Fruit fly (Drosophila melanogaster) whole organism, embryonic: ENCODE results near the gene CG9130.

Source experiments
- BEAF-32 ChIP-seq: fragments of 200-800 bp; sonication (Bioruptor generic); optimal IDR thresholded peaks from 3 replicates; lab custom pipeline; 2017; ENCODE audit warnings: missing biosample characterization, missing genetic modification characterization, mild to moderate bottlenecking, moderate library complexity, missing genetic modification reagents
- CG12104 ChIP-seq: fragments of 200-800 bp; sonication (Bioruptor generic); optimal IDR thresholded peaks from 3 replicates; lab custom pipeline; 2016; ENCODE audit warnings: missing biosample characterization, missing genetic modification characterization
- CG13894 ChIP-seq: fragments of 200-800 bp; sonication (Bioruptor generic); optimal IDR thresholded peaks from 3 replicates; lab custom pipeline; 2018; ENCODE audit warnings: missing biosample characterization, mild to moderate bottlenecking, missing genetic modification characterization, moderate library complexity
- CG15479 ChIP-seq: fragments of 200-800 bp; sonication (Bioruptor generic); optimal IDR thresholded peaks from 3 replicates; lab custom pipeline; 2019; ENCODE audit warnings: missing biosample characterization, mild to moderate bottlenecking, missing genetic modification characterization, moderate library complexity
- CG16813 ChIP-seq: fragments of 200-800 bp; sonication (Bioruptor generic); IDR thresholded peaks from 3 replicates; pipeline ENCODE4 v1.3.6; 2022; ENCODE audit warnings: missing biosample characterization, missing genetic modification characterization; ENCODE audit not compliant: partially characterized antibody
- CG17186 ChIP-seq: fragments of 200-800 bp; sonication (Bioruptor generic); optimal IDR thresholded peaks from 3 replicates; lab custom pipeline; 2017; ENCODE audit warnings: missing biosample characterization, missing genetic modification reagents, missing genetic modification characterization
- CG17802 ChIP-seq: fragments of 200-800 bp; sonication (Bioruptor generic); optimal IDR thresholded peaks from 2 replicates; lab custom pipeline; 2018; ENCODE audit warnings: missing biosample characterization, mild to moderate bottlenecking, missing genetic modification characterization, moderate library complexity
- CG18599 ChIP-seq: fragments of 200-800 bp; sonication (Bioruptor generic); optimal IDR thresholded peaks from 3 replicates; lab custom pipeline; 2017; ENCODE audit warnings: missing biosample characterization, missing genetic modification characterization, mild to moderate bottlenecking, moderate library complexity, missing genetic modification reagents
- CG2202 ChIP-seq: fragments of 200-800 bp; sonication (Bioruptor generic); optimal IDR thresholded peaks from 2 replicates; lab custom pipeline; 2018; ENCODE audit warnings: missing biosample characterization, mild to moderate bottlenecking, missing genetic modification characterization
- CG2678 ChIP-seq: fragments of 200-800 bp; sonication (Bioruptor generic); optimal IDR thresholded peaks from 3 replicates; lab custom pipeline; 2019; ENCODE audit warnings: missing biosample characterization, mild to moderate bottlenecking, missing genetic modification characterization, moderate library complexity
- CG2889 ChIP-seq: fragments of 200-800 bp; sonication (Bioruptor generic); IDR thresholded peaks from 3 replicates; pipeline ENCODE4 v1.3.6; 2022; ENCODE audit warnings: missing biosample characterization, missing genetic modification characterization
- CG31224 ChIP-seq: fragments of 200-800 bp; sonication (Bioruptor generic); IDR thresholded peaks from 2 replicates; pipeline ENCODE4 v1.3.6; 2022; ENCODE audit warnings: missing biosample characterization, missing genetic modification characterization
- CG3163 ChIP-seq: fragments of 200-800 bp; sonication (Bioruptor generic); optimal IDR thresholded peaks from 3 replicates; lab custom pipeline; 2016; ENCODE audit warnings: missing biosample characterization, missing genetic modification characterization
- CG4730 ChIP-seq: fragments of 200-800 bp; sonication (Bioruptor generic); IDR thresholded peaks from 2 replicates; pipeline ENCODE4 v1.3.6; 2022; ENCODE audit warnings: missing biosample characterization, missing genetic modification characterization
- CG4820 ChIP-seq: fragments of 200-800 bp; sonication (Bioruptor generic); optimal IDR thresholded peaks from 3 replicates; lab custom pipeline; 2016; ENCODE audit warnings: missing biosample characterization, missing genetic modification characterization
- CG5245 ChIP-seq: fragments of 200-800 bp; sonication (Bioruptor generic); optimal IDR thresholded peaks from 3 replicates; lab custom pipeline; 2016; ENCODE audit warnings: missing biosample characterization, missing genetic modification characterization
- CG6765 ChIP-seq: fragments of 200-800 bp; sonication (Bioruptor generic); optimal IDR thresholded peaks from 3 replicates; lab custom pipeline; 2017; ENCODE audit warnings: missing biosample characterization, mild to moderate bottlenecking, missing genetic modification characterization
- CG8281 ChIP-seq: fragments of 200-800 bp; sonication (Bioruptor generic); optimal IDR thresholded peaks from 2 replicates; lab custom pipeline; 2018; ENCODE audit warnings: missing biosample characterization, mild to moderate bottlenecking, missing genetic modification characterization, moderate library complexity
- Camta ChIP-seq: fragments of 200-800 bp; sonication (Bioruptor generic); optimal IDR thresholded peaks from 2 replicates; lab custom pipeline; 2016; ENCODE audit warnings: missing biosample characterization, missing genetic modification characterization
- Chrac-16 ChIP-seq: fragments of 200-800 bp; sonication (Bioruptor generic); optimal IDR thresholded peaks from 3 replicates; lab custom pipeline; 2016; ENCODE audit warnings: missing biosample characterization, missing genetic modification characterization
- Doc3 ChIP-seq: fragments of 200-800 bp; sonication (Bioruptor generic); IDR thresholded peaks from 3 replicates; pipeline ENCODE4 v1.3.6; 2022; ENCODE audit warnings: missing biosample characterization, missing genetic modification characterization; ENCODE audit not compliant: partially characterized antibody
- Drgx ChIP-seq: fragments of 200-800 bp; sonication (Bioruptor generic); IDR thresholded peaks from 2 replicates; pipeline ENCODE4 v1.3.6; 2022; ENCODE audit warnings: missing biosample characterization, missing genetic modification characterization
- Ets65A ChIP-seq: fragments of 200-800 bp; sonication (Bioruptor generic); peaks from one replicate; lab custom pipeline; 2016; ENCODE audit warnings: missing biosample characterization, missing genetic modification characterization
- Fer1 ChIP-seq: fragments of 200-800 bp; sonication (Bioruptor generic); optimal IDR thresholded peaks from 2 replicates; lab custom pipeline; 2017; ENCODE audit warnings: missing biosample characterization, mild to moderate bottlenecking, missing genetic modification characterization
- GATAe ChIP-seq: fragments of 200-800 bp; sonication (Bioruptor generic); conservative IDR thresholded peaks from 2 replicates; pipeline ENCODE4 v1.3.6; 2022; ENCODE audit warnings: missing biosample characterization, missing genetic modification characterization
- Hmr ChIP-seq: fragments of 200-800 bp; sonication (Bioruptor generic); optimal IDR thresholded peaks from 3 replicates; lab custom pipeline; 2017; ENCODE audit warnings: mild to moderate bottlenecking, missing biosample characterization, missing genetic modification reagents, missing genetic modification characterization
- Hr39 ChIP-seq: fragments of >200 bp; optimal IDR thresholded peaks from 2 replicates; lab custom pipeline; 2017
- NFAT ChIP-seq: fragments of 200-800 bp; sonication (Bioruptor generic); IDR thresholded peaks from 2 replicates; pipeline ENCODE4 v1.3.6; 2022; ENCODE audit warnings: missing biosample characterization, missing genetic modification characterization
- Pdp1 ChIP-seq, 2 experiments: fragments of 200-800 bp; sonication (Bioruptor generic); optimal IDR thresholded peaks; 3 replicates each; lab custom pipeline; 2016; ENCODE audit warnings: missing biosample characterization in 2 of 2, missing genetic modification characterization in 2 of 2, mild to moderate bottlenecking in 1 of 2, moderate library complexity in 1 of 2
- Poxn ChIP-seq: fragments of 200-800 bp; sonication (Bioruptor generic); IDR thresholded peaks from 2 replicates; pipeline ENCODE4 v1.3.6; 2022; ENCODE audit warnings: missing biosample characterization, missing genetic modification characterization
- Rx ChIP-seq: fragments of 200-800 bp; sonication (Bioruptor generic); IDR thresholded peaks from 2 replicates; pipeline ENCODE4 v1.3.6; 2022; ENCODE audit warnings: missing biosample characterization, missing genetic modification characterization
- Sin3A ChIP-seq: fragments of >200 bp; optimal IDR thresholded peaks from 2 replicates; lab custom pipeline; 2018
- Stat92E ChIP-seq, 3 experiments: fragments of >200 bp in 2 of 3; fragments of 200-800 bp in 1 of 3; sonication (Bioruptor generic) in 1 of 3; optimal IDR thresholded peaks; 2 replicates each; lab custom pipeline; 2017 to 2019; ENCODE audit warnings: missing biosample characterization in 3 of 3, missing genetic modification characterization in 3 of 3, mild to moderate bottlenecking in 1 of 3, moderate library complexity in 1 of 3
- Usf ChIP-seq: fragments of 200-800 bp; sonication (Bioruptor generic); optimal IDR thresholded peaks from 2 replicates; lab custom pipeline; 2017; ENCODE audit warnings: missing genotype, missing biosample characterization, missing genetic modification characterization
- br ChIP-seq: fragments of >200 bp; optimal IDR thresholded peaks from 2 replicates; lab custom pipeline; 2017
- dmrt99B ChIP-seq: fragments of 200-800 bp; sonication (Bioruptor generic); optimal IDR thresholded peaks from 2 replicates; lab custom pipeline; 2018; ENCODE audit warnings: missing biosample characterization, mild to moderate bottlenecking, missing genetic modification characterization, moderate library complexity
- emc ChIP-seq: fragments of 200-800 bp; sonication (Bioruptor generic); optimal IDR thresholded peaks from 2 replicates; lab custom pipeline; 2016; ENCODE audit warnings: missing biosample characterization, missing genetic modification characterization
- exex ChIP-seq: fragments of 200-800 bp; sonication (Bioruptor generic); optimal IDR thresholded peaks from 4 replicates; lab custom pipeline; 2018; ENCODE audit warnings: missing biosample characterization, mild to moderate bottlenecking, missing genetic modification characterization, moderate library complexity
- gcm ChIP-seq: fragments of 200-800 bp; sonication (Bioruptor generic); optimal IDR thresholded peaks from 2 replicates; lab custom pipeline; 2019; ENCODE audit warnings: missing biosample characterization, mild to moderate bottlenecking, missing genetic modification characterization, moderate library complexity
- hb ChIP-seq: fragments of 200-800 bp; sonication (Bioruptor generic); IDR thresholded peaks from 3 replicates; pipeline ENCODE4 v1.3.6; 2022; ENCODE audit warnings: missing biosample characterization, missing genetic modification characterization; ENCODE audit not compliant: partially characterized antibody
- ken ChIP-seq: fragments of 200-800 bp; sonication (Bioruptor generic); IDR thresholded peaks from 3 replicates; pipeline ENCODE4 v1.3.6; 2022; ENCODE audit warnings: missing biosample characterization, missing genetic modification characterization
- lilli ChIP-seq: fragments of 200-800 bp; sonication (Bioruptor generic); optimal IDR thresholded peaks from 3 replicates; lab custom pipeline; 2016; ENCODE audit warnings: missing biosample characterization, missing genetic modification characterization
- nerfin-1 ChIP-seq: fragments of 200-800 bp; sonication (Bioruptor generic); optimal IDR thresholded peaks from 3 replicates; lab custom pipeline; 2019; ENCODE audit warnings: missing biosample characterization, mild to moderate bottlenecking, missing genetic modification characterization, moderate library complexity
- pb ChIP-seq: fragments of 200-800 bp; sonication (Bioruptor generic); optimal IDR thresholded peaks from 3 replicates; lab custom pipeline; 2016; ENCODE audit warnings: missing biosample characterization, missing genetic modification characterization
- prd ChIP-seq, 3 experiments: fragments of >200 bp in 2 of 3; fragments of 200-800 bp in 1 of 3; sonication (Bioruptor generic) in 1 of 3; optimal IDR thresholded peaks in 2 of 3; IDR thresholded peaks in 1 of 3; 2 replicates in 2 of 3; 3 replicates in 1 of 3; pipeline versions ENCODE4 v1.3.6 to Lab custom; 2017 to 2022; ENCODE audit warnings: missing biosample characterization in 1 of 3, missing genetic modification characterization in 1 of 3
- pum ChIP-seq: fragments of 200-800 bp; sonication (Bioruptor generic); optimal IDR thresholded peaks from 2 replicates; lab custom pipeline; 2016; ENCODE audit warnings: missing biosample characterization, missing genetic modification characterization
- sim ChIP-seq: fragments of 200-800 bp; sonication (Bioruptor generic); IDR thresholded peaks from 2 replicates; pipeline ENCODE4 v1.3.6; 2022; ENCODE audit warnings: missing biosample characterization, missing genetic modification characterization
- sima ChIP-seq: fragments of 200-800 bp; sonication (Bioruptor generic); optimal IDR thresholded peaks from 2 replicates; lab custom pipeline; 2016; ENCODE audit warnings: missing biosample characterization, missing genetic modification characterization
- so ChIP-seq: fragments of 200-800 bp; sonication (Bioruptor generic); IDR thresholded peaks from 3 replicates; pipeline ENCODE4 v1.3.6; 2022; ENCODE audit warnings: missing biosample characterization, missing genetic modification characterization
- tio ChIP-seq: fragments of 200-800 bp; sonication (Bioruptor generic); optimal IDR thresholded peaks from 2 replicates; lab custom pipeline; 2017; ENCODE audit warnings: missing biosample characterization, missing genetic modification characterization, inconsistent platforms
- ttk ChIP-seq: fragments of 200-800 bp; sonication (Bioruptor generic); IDR thresholded peaks from 2 replicates; pipeline ENCODE4 v2.1.2; 2022; ENCODE audit warnings: missing biosample characterization, missing genetic modification characterization
- usp ChIP-seq: fragments of >200 bp; optimal IDR thresholded peaks from 2 replicates; lab custom pipeline; 2017; ENCODE audit warnings: missing biosample characterization, missing genetic modification characterization

The CG9130 gene

DNA sequence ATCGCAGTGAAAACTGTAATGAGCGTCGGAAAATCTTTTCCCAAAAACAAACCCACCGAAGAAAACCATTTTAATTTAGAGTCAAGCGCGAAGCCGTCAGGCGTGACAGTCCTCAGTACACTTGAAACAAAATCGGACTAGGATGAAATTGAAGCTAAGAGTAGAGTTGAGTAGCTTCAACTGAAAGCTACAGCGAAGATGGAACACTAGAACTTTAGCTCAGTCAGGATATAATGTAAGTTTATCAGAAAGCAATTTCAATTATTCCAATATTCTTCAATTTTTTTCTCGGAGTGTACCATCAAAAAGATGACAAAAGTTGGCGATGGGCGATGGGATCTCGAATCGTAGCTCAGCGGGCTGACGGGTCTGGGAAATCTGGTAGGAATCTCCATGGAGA is 35.4 kb upstream of the CG9130 start (continued):
- TF ChIP-seq lilli (no peak), CG15479 (GFP tag; lab: Kevin White, UChicago) (no peak), CG2678 (tag; lab: Kevin White, UChicago) (peak; percentile 60), Ets65A (peak; percentile 75), ttk (GFP tag; lab: Robert Waterston, UW) (0 out of 2 replicates have a peak, but pooled peaks have one; percentile 30), GATAe (GFP tag; lab: Robert Waterston, UW) (no peak), sima (no peak), gcm (peak; percentile 10), Hr39 (lab: Kevin White, UChicago) (no peak), prd (optimal IDR thresholded peaks at IDR 0.05; lab: Kevin White, UChicago) (no peak), prd (GFP tag; IDR thresholded peaks at IDR 0.05; lab: Robert Waterston, UW) (peak; percentile 73; the same call in 2 of the 3 replicates), CG5245 (GFP tag; lab: Kevin White, UChicago) (peak; percentile 55), tio (GFP tag; lab: Kevin White, UChicago) (no peak), Camta (GFP tag; lab: Kevin White, UChicago) (peak; percentile 12), CG18599 (GFP tag; lab: Kevin White, UChicago) (peak; percentile 29), CG2889 (no peak), nerfin-1 (tag; lab: Kevin White, UChicago) (peak; percentile 37), so (no peak), Usf (GFP tag; lab: Kevin White, UChicago) (no peak), Doc3 (GFP tag; lab: Robert Waterston, UW) (no peak), CG4730 (GFP tag; lab: Robert Waterston, UW) (no peak), Rx (peak; percentile 11; the same call in 1 of the 2 replicates), Pdp1 (GFP tag; optimal IDR thresholded peaks at IDR 0.05; lab: Kevin White, UChicago) (peak; percentile 11 to 14), Fer1 (GFP tag; lab: Kevin White, UChicago) (no peak), Stat92E (GFP tag; optimal IDR thresholded peaks at IDR 0.05; lab: Kevin White, UChicago) (no peak), ken (GFP tag; lab: Robert Waterston, UW) (no peak), dmrt99B (tag; lab: Kevin White, UChicago) (peak; percentile 66), hb (GFP tag; lab: Robert Waterston, UW) (no peak), pum (peak; percentile 38), BEAF-32 (GFP tag; lab: Kevin White, UChicago) (no peak), Chrac-16 (GFP tag; lab: Kevin White, UChicago) (peak; percentile 17), Sin3A (lab: Kevin White, UChicago) (no peak), CG17186 (peak; percentile 1), CG8281 (tag; lab: Kevin White, UChicago) (no peak), CG2202 (tag; lab: Kevin White, UChicago) (no peak), CG13894 (tag; lab: Kevin White, UChicago) (no peak), CG4820 (GFP tag; lab: Kevin White, UChicago) (peak; percentile 63), CG17802 (tag; lab: Kevin White, UChicago) (no peak), CG3163 (GFP tag; lab: Kevin White, UChicago) (no peak), usp (GFP tag; lab: Kevin White, UChicago) (no peak), sim (GFP tag; lab: Robert Waterston, UW) (no peak), CG6765 (GFP tag; lab: Kevin White, UChicago) (no peak), pb (GFP tag; lab: Kevin White, UChicago) (no peak), Poxn (GFP tag; lab: Robert Waterston, UW) (no peak), CG12104 (no peak), exex (no peak), CG31224 (GFP tag; lab: Robert Waterston, UW) (no peak), NFAT (no peak), br (lab: Kevin White, UChicago) (no peak), Hmr (GFP tag; lab: Kevin White, UChicago) (no peak), emc (GFP tag; lab: Kevin White, UChicago) (no peak), Drgx (no peak), CG16813 (GFP tag; lab: Robert Waterston, UW) (no peak)
